Worm (Caenorhabditis elegans) whole organism, L4/young adult: Measurements from ENCODE around the gene nlp-9.

Experiments
- dao-5 ChIP-seq: sonication (generic microtip); optimal IDR thresholded peaks from 2 replicates; lab custom pipeline; 2016; ENCODE audit warnings: missing genotype, missing genetic modification characterization, moderate library complexity, missing compliant biosample characterization
- him-1 ChIP-seq: sonication (generic microtip); optimal IDR thresholded peaks from 2 replicates; lab custom pipeline; 2016; ENCODE audit warnings: missing genotype, missing genetic modification reagents, missing genetic modification characterization, missing compliant biosample characterization

ce11 chrV:4216902-4217301 lies 2.5 kb upstream of the nlp-9 start:
- TF ChIP-seq him-1 (tag; lab: Kevin White, UChicago) = no peak
- TF ChIP-seq dao-5 (tag; lab: Kevin White, UChicago) = no peak
